Fruit fly (Drosophila melanogaster): ENCODE measurements around the gene SLIRP2.
A peak's percentile ranks its signal among the peaks of the same experiment; 100 is the strongest.

Gene SLIRP2

DNA sequence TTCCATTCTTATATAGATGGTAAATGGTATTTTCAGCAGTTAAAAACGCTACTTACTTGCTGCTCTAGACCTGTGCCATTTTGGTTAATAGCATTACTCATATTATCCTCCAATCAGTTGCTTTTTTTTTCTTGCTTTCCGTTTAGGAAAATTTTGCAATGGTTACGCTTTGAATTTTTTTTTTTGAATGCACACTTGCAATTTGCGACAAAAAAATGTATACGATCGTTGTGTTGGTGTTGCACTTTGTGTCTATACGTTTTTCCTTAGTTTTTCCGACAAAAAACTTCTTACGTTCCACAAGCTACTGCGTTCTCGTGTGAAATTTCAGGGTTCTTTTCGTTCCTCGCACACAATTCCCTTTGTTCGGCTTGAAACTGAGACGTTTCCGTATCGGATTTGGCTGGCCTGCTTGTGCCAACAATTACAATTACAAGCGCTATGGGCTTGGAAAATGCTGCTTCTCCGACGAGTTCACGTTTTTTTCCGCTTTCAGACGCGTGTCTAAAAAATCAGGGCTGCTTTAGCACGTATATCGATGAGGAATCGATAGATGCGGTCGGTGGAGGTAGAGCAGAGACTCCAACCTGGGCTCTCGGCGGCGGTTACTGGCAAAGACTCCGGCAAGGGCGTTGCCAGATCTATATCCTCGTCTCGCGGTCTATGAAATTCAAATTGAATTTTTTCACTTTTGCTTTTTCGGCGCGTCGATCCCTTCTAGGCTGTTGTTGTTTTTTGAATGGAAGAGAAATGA, 9.2 kb downstream of the SLIRP2 start (continued):
- TF ChIP-seq sug (tag; optimal IDR thresholded peaks at IDR 0.05) = peak; percentile 64
- peak; percentile 21 for TF ChIP-seq Deaf1 (tag; optimal IDR thresholded peaks at IDR 0.05)
- no peak for TF ChIP-seq CG6683 (GFP tag; optimal IDR thresholded peaks at IDR 0.05)
- TF ChIP-seq CG34376 (GFP tag; optimal IDR thresholded peaks at IDR 0.05) = peak; percentile 57
- TF ChIP-seq B-H2 (GFP tag; optimal IDR thresholded peaks at IDR 0.05) = peak; percentile 67
- TF ChIP-seq CG17802 (tag; optimal IDR thresholded peaks at IDR 0.05) = no peak
- peak; percentile 6 for TF ChIP-seq CG18262 (tag; optimal IDR thresholded peaks at IDR 0.05)
- peak; percentile 37 for TF ChIP-seq emc (GFP tag; optimal IDR thresholded peaks at IDR 0.05)
- no peak for TF ChIP-seq usp (GFP tag; optimal IDR thresholded peaks at IDR 0.05)
- TF ChIP-seq cato (GFP tag; optimal IDR thresholded peaks at IDR 0.05; ENCODE audit: borderline replicate concordance) = no peak
- peak; percentile 49 for TF ChIP-seq CG12299 (tag; optimal IDR thresholded peaks at IDR 0.05)
- no peak for TF ChIP-seq trh (GFP tag; optimal IDR thresholded peaks at IDR 0.05)
- TF ChIP-seq Ets97D (GFP tag; optimal IDR thresholded peaks at IDR 0.05) = peak; percentile 97
- no peak; the same call in 1 of the 2 replicates for TF ChIP-seq GATAe (GFP tag; conservative IDR thresholded peaks at IDR 0.05)
- peak; percentile 22 for TF ChIP-seq CG18011 (GFP tag; optimal IDR thresholded peaks at IDR 0.05)
- TF ChIP-seq Med (GFP tag) = peak; percentile 98
- peak; percentile 80 for TF ChIP-seq p53 (GFP tag; optimal IDR thresholded peaks at IDR 0.05)
- no peak for TF ChIP-seq gcm2 (GFP tag; optimal IDR thresholded peaks at IDR 0.05)
- TF ChIP-seq CG15479 (GFP tag; optimal IDR thresholded peaks at IDR 0.05) = peak; percentile 67
- peak; percentile 42 for TF ChIP-seq NfI (GFP tag; optimal IDR thresholded peaks at IDR 0.05)
- peak; percentile 0 for TF ChIP-seq slp2 (GFP tag; optimal IDR thresholded peaks at IDR 0.05)
- TF ChIP-seq CG6765 (GFP tag; optimal IDR thresholded peaks at IDR 0.05) = peak; percentile 48
- peak; percentile 72 for TF ChIP-seq pho (GFP tag; optimal IDR thresholded peaks at IDR 0.05)
- no peak for TF ChIP-seq Ptx1 (GFP tag; IDR thresholded peaks at IDR 0.05)
- peak; percentile 48 for TF ChIP-seq CG9817 (tag; optimal IDR thresholded peaks at IDR 0.05)
- TF ChIP-seq CG9797 (GFP tag; optimal IDR thresholded peaks at IDR 0.05) = peak; percentile 78
- no peak for TF ChIP-seq crc (GFP tag; optimal IDR thresholded peaks at IDR 0.05)
- TF ChIP-seq da (GFP tag; optimal IDR thresholded peaks at IDR 0.05) = no peak
- TF ChIP-seq CG34224 (GFP tag; IDR thresholded peaks at IDR 0.05; ENCODE audit: partially characterized antibody) = peak; percentile 81
- peak; percentile 41 for TF ChIP-seq run (tag; optimal IDR thresholded peaks at IDR 0.05)
- TF ChIP-seq dmrt11E (tag; optimal IDR thresholded peaks at IDR 0.05) = peak; percentile 37
- TF ChIP-seq CG17612 (GFP tag; IDR thresholded peaks at IDR 0.05) = no peak
- TF ChIP-seq CG17912 (GFP tag; optimal IDR thresholded peaks at IDR 0.05) = peak; percentile 32
- peak; percentile 30 for TF ChIP-seq CG2202 (tag; optimal IDR thresholded peaks at IDR 0.05)
- TF ChIP-seq Sin3A (optimal IDR thresholded peaks at IDR 0.05) = peak; percentile 78
- TF ChIP-seq CG4707 (GFP tag; optimal IDR thresholded peaks at IDR 0.05) = no peak
- peak; percentile 4 for TF ChIP-seq CG11398 (GFP tag; optimal IDR thresholded peaks at IDR 0.05)
- peak; percentile 50 for TF ChIP-seq zf30C (GFP tag; optimal IDR thresholded peaks at IDR 0.05)
- TF ChIP-seq CTCF (GFP tag; optimal IDR thresholded peaks at IDR 0.05) = peak; percentile 69
- TF ChIP-seq Side (GFP tag; optimal IDR thresholded peaks at IDR 0.05) = peak; percentile 73
- peak; percentile 84 for TF ChIP-seq Ets65A (GFP tag)
- TF ChIP-seq Mad (GFP tag; optimal IDR thresholded peaks at IDR 0.05) = peak; percentile 75
- TF ChIP-seq CG8924 (tag; optimal IDR thresholded peaks at IDR 0.05) = peak; percentile 48
- TF ChIP-seq CG7839 (tag; optimal IDR thresholded peaks at IDR 0.05) = peak; percentile 32
- peak; percentile 49 for TF ChIP-seq cwo (GFP tag; optimal IDR thresholded peaks at IDR 0.05)
- TF ChIP-seq CG12155 (GFP tag; optimal IDR thresholded peaks at IDR 0.05) = peak; percentile 81
- TF ChIP-seq HLH54F (GFP tag; optimal IDR thresholded peaks at IDR 0.05) = peak; percentile 12
- TF ChIP-seq Eip74EF (GFP tag; optimal IDR thresholded peaks at IDR 0.05) = peak in 1 of 2 experiments; percentile 14
- TF ChIP-seq CG11504 (tag; optimal IDR thresholded peaks at IDR 0.05) = peak; percentile 66
- peak; percentile 96 for TF ChIP-seq CG15514 (GFP tag; optimal IDR thresholded peaks at IDR 0.05)

All from whole organism, embryonic.